Worm (Caenorhabditis elegans): ENCODE measurements around the gene cdo-1.

DNA sequence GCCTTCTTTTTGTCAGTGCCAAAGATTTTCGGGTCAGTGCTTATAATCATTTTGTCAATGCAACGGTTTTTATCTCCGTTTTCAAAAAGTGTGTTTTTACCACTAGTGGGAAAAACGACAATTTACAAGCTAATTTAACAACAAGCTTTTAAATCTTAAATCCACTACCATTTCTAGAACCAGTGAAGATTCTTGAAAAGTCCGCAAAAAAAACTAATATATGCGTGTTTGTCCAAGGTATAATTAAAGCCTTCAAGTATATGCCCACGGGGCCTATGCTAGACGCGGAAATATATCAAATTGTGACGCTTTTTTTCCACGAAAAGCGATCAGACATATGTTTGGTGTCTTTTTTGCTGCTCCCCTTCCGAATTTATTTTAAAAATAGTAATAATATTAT lies 49.2 kb upstream of the cdo-1 start:
- TF ChIP-seq ztf-29 (GFP tag; IDR thresholded peaks at IDR 0.05) (no peak), med-1 (GFP tag; optimal IDR thresholded peaks at IDR 0.05; ENCODE audit: insufficient read depth) (no peak), ztf-23 (GFP tag; IDR thresholded peaks at IDR 0.05) (no peak), flt-1 (GFP tag; IDR thresholded peaks at IDR 0.05) (no peak), tab-1 (GFP tag; IDR thresholded peaks at IDR 0.05) (no peak), cog-1 (tag; optimal IDR thresholded peaks at IDR 0.05) (no peak), klf-2 (GFP tag; conservative IDR thresholded peaks at IDR 0.05) (no peak)

All from whole organism, midembryonic.